Fruit fly (Drosophila melanogaster) whole organism, pupa: ENCODE data around the gene mRpL40.

Experiments used
- CG15710 ChIP-seq: fragments of 200-800 bp; sonication (Bioruptor generic); optimal IDR thresholded peaks from 2 replicates; lab custom pipeline; 2018; ENCODE audit warnings: missing biosample characterization, mild to moderate bottlenecking, missing genetic modification characterization, moderate library complexity
- CG8159 ChIP-seq: fragments of 200-800 bp; sonication (Bioruptor generic); optimal IDR thresholded peaks from 3 replicates; lab custom pipeline; 2018; ENCODE audit warnings: missing biosample characterization, mild to moderate bottlenecking, missing genetic modification characterization, moderate library complexity
- D1 ChIP-seq: fragments of 200-800 bp; sonication (Bioruptor generic); optimal IDR thresholded peaks from 2 replicates; lab custom pipeline; 2018; ENCODE audit warnings: missing biosample characterization, mild to moderate bottlenecking, missing genetic modification characterization, moderate library complexity
- EcR ChIP-seq: fragments of 200-800 bp; sonication (Bioruptor generic); optimal IDR thresholded peaks from 3 replicates; lab custom pipeline; 2019; ENCODE audit warnings: missing biosample characterization, missing genetic modification characterization, mild to moderate bottlenecking, moderate library complexity, missing genetic modification reagents
- Ets98B ChIP-seq: fragments of 200-800 bp; sonication (Bioruptor generic); IDR thresholded peaks from 2 replicates; pipeline ENCODE4 v1.3.6; 2022; ENCODE audit warnings: missing biosample characterization, missing genetic modification characterization
- fd96Ca ChIP-seq: fragments of 200-800 bp; sonication (Bioruptor generic); IDR thresholded peaks from 3 replicates; pipeline ENCODE4 v1.3.6; 2022; ENCODE audit warnings: missing biosample characterization, missing genetic modification characterization

DNA sequence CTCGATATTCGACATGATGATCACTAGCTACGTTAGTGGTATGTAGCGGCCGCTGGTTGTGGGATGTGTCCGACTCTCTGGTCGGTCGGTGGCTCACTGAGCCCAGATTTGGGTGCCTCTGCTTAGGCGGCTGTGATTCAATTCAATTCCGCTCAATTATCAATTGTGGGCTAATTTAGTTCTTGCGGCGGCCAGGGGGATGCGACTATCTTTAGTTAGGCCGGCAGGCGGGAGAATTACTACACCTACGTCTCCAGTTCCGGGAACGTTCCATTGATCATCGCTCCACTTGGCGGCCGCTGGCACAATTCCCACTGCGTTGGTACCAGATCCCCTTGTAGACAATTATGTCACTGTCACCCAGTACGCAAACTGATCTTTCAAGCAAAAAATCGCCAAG lies 10.8 kb downstream of the mRpL40 start, which contains the start of the genes bumpel and CG45676:
- TF ChIP-seq Ets98B (GFP tag; lab: Robert Waterston, UW) = no peak
- TF ChIP-seq fd96Ca (GFP tag; lab: Robert Waterston, UW) = no peak
- no peak for TF ChIP-seq CG15710 (tag; lab: Kevin White, UChicago)
- no peak for TF ChIP-seq CG8159
- no peak for TF ChIP-seq D1 (tag; lab: Kevin White, UChicago)
- TF ChIP-seq EcR (GFP tag; lab: Kevin White, UChicago) = no peak
